Fruit fly (Drosophila melanogaster): Measurements from ENCODE around the gene tow.
A peak's percentile ranks its signal among the peaks of the same experiment; 100 is the strongest.

tow gene

DNA sequence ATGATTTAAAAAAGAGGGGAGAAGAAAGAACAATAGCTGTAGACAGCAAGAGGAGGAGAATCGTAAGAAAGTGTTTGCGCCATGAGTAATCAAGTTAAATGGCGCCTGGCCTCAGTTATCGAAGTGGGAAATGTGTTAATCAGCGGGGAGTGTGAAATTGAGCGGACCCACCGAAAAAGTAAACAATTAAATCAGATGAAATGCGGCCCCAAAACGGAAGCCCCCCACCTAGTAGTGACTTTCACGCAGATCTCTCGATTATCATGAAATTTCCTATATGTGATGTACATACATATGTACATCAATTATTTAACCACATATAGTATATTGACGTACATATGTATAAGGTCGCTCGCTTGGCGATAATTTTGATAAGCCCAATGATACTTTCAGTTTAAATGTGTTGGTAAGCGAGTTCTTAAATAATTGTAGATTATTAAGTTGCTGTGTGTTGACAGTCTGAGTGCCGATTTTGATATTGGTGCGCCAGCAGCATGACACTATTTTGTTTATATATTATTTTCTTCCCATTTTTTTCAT is 34.0 kb downstream of the tow start:
- no peak for TF ChIP-seq CG17801 (GFP tag; optimal IDR thresholded peaks at IDR 0.05; ENCODE audit: partially characterized antibody)

DNA sequence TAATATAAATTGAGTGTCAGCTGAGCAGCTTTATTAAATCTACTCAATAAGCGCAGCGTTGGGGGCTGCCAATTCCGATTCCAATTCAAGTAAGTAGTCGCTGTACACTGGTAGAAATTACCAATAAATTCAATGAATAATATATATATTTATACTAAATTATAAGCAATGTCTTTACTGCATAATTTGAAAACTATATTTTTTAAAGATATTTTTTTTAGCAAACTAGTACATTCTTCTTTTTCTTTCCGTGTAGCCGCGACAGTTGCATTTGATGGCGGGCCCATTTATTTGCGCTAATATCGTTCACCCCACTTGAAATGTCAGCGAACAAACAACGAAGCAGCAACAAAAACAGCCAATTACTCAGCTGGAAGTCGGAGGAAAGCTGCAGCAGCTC is 34.7 kb downstream of the tow start:
- no peak for TF ChIP-seq CG17801 (GFP tag; optimal IDR thresholded peaks at IDR 0.05; ENCODE audit: partially characterized antibody)

DNA sequence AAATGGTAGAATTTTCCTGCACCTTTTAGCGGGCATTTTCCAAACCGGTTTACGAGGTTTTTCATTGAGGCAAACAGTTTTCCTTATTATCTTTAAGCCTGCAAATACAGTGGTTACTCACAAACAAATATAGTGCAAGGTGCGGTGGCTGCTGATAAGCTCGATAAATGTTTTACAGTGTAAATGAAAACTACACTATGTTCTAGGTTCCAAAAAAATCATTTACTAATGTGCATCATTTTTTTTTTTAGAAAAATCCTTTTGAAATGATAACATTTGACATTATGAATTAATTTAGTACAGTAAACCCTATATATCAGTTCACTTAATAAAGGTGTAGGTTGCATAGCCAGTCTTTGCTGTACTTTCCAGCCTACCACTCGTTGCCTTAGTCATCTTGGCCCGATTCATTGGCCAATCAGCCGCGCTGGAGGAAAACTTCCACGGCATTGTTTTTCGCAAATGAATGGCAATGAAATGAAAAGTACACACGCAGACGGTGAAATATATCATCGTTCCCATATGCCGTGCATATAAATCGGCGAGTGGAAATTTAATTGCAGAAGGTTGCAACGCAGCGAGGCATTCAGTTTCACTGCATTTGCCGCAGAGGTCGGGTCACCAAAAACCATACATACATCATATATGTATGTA is 35.5 kb downstream of the tow start:
- TF ChIP-seq CG17801 (GFP tag; optimal IDR thresholded peaks at IDR 0.05; ENCODE audit: partially characterized antibody): no peak

DNA sequence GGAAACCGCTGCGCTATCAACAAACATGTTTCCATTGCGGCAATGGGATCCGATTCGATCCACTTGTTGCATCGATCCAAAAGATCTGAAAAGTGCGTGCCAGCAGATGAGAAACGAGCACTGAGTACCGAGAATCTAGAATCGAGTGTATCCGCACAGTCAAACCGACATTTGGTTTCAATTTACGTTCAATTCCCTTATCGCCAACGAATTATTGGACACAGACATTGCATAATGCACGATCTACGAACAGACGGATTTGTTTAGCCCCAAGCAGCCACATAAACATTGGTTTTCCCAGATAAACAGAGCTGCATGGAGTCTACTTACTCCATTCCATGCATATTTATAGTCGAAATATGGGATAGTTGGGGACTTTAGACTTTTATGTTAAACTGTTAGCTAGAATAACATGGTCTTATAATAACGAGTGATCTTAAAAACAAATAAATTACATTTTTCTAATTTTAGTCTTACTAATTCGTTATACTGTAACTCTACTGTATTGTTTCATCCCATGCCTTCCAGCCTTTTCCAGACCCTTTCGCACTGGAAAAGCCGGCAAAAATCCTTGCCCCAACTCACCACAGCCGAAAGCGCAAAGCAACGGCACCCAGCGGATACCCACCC is 36.2 kb downstream of the tow start:
- no peak for TF ChIP-seq CG17801 (GFP tag; optimal IDR thresholded peaks at IDR 0.05; ENCODE audit: partially characterized antibody)

DNA sequence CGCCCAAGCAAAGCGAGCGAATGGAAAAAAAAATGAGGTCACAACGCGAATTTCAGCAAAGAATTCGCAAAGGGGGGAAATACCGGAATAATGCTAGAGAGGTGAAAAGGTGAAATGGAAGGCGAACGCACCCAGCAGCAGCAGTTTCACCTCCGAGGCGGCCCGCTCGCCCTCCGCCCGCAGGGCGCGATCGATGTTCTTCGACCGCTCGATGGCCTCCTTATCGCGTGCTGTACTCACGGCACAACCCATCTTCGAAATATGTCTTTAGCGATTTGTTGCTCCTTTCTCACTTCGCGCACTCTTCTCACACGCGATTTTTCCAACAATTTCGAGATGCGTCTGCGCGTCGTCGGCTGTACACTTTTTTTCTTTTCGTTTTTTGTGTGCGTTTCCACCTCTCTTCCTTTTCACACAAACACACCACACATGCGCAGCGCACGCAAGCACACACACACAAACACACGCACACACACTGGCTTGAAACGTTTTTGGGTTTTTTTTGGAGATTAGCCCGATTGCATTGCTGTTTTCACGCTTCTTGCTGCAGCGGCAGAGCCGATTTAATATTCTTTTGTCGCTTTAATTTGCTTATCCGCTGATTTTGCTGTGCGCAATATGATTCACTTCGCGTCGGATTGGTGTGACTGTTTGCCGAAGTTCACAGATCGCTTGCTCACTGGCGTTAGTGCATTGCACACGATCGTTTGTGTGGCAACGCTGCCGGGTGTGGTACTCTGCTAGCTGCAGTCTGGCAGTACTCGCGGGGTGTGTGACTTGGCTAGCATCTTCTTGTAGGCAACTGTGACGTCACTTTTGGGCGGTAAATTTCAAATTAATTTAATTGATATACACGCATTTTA is 37.0 kb downstream of the tow start, which contains the start of gene Galphai:
Galphai (minus strand) TSS at position 658 of the 863 bp plus-strand sequence.
- peak; percentile 49 for TF ChIP-seq CG17801 (GFP tag; optimal IDR thresholded peaks at IDR 0.05; ENCODE audit: partially characterized antibody)

DNA sequence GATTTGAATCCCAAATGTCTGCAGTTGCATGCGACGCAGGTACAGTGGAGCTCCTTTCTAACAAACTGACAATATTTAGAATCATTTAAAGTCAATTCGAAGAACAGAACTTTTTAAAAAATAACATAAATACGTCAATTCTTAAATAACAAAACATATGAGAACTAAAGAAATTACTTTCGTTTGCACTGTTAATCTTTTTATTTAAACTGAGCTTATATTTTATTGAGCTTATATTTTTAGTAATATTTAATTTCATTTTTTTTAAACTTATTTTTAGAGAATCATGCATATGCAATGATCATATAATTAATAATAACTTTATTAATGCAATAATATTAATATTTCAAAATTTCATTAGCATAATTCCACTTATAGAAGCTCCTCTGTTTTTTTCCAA is 37.9 kb downstream of the tow start:
- no peak for TF ChIP-seq CG17801 (GFP tag; optimal IDR thresholded peaks at IDR 0.05; ENCODE audit: partially characterized antibody)

DNA sequence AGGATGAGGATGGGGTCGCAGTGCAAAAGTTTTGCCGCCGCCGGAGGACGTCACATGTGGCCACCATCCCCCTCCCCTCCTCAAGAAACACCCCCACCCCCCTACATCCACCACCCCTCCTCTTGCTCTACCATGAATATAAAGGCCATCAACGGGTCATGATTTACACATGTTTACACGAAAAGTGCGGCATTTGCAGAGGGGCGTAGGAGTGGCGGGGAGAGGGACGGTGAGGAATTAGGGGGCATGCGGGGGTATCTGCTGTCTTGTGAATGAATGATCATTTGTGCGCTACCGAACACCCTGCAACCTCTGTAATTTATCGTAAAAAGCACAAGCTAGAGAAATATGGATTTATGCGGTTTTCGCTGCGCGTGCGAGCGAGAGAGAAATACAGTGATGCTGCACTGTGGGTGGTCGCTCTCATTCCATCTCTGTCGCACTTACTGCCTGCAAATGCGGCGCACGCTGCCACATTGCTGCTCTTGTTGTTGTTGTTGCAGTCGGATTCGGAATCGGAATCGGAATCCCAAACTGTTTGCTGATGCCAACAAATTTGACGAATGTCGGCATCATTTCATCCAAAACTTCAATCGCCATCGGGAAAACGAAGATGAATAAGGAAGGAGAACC is 38.6 kb downstream of the tow start:
- TF ChIP-seq CG17801 (GFP tag; optimal IDR thresholded peaks at IDR 0.05; ENCODE audit: partially characterized antibody): no peak

DNA sequence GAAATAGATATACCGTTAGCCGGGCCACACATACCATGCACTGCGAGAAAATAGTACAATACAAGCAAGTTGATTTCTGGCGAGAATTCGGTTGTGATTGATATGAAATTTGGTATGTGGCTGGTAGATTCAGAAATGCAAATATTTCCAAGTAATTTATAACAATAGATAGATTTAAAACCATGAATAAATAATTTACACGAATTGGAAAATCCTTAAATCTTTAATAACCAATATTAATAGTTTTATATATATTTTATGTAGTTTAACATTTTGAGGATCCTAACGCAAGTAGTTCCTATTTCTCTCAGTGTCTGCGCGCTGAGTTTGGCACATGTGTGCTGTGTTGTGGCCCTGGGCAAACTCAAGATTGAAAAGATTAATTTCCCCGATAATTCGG is 39.2 kb downstream of the tow start:
- TF ChIP-seq CG17801 (GFP tag; optimal IDR thresholded peaks at IDR 0.05; ENCODE audit: partially characterized antibody): no peak

DNA sequence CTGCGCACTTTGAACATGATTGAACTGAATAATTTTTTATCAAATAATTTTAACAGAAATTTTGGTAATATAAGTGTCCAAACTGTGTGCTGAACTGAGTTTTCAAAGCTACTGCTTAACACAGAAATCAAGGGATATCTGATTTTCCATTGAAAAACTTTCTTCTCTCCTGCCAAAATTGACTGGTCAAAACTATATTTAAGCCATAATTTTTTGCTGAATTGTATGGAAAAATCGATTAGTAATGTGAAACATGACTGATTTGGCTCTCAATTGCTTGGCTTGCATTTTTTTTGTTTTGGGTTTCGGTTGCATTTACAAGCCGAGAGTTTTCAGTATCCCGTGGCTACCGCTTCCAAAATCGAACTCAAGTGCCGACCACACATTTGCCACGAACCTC is 41.8 kb downstream of the tow start, which contains the start of the genes CG32388 and CG43439:
CG32388 (minus strand) TSS at position 101 of the 400 bp plus-strand sequence.
CG43439 (minus strand) TSS at position 101 of the 400 bp plus-strand sequence.
- TF ChIP-seq CG17801 (GFP tag; optimal IDR thresholded peaks at IDR 0.05; ENCODE audit: partially characterized antibody): no peak

DNA sequence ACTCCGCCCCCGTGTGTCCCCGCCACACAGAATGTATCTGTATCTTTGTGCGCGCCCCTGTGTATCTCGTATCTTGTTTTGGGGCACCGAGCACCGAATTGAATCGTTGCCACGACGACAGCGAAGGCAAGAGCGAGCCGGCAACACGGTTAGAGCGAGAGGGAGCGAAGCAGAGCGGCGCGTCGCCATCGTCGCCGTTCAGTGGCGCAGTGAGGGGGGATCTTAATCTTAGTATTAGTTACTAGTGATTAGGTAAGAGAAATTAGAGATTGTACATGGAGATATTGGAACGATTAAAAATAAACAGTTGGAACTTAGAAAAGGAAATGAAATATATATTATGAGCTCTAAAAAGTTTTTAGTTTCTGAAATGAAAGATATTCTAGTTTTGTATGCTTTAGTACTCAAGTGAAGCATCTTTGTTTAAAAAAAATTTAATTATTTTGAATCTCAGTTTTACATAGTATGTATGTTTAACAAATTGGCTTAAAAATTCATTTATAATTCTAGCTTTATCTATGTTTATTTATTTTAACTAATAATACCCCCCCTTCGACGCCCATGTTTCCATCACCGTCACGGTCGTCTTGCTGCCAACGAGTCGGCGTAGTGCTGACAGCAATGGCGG is 46.4 kb downstream of the tow start:
- TF ChIP-seq CG17801 (GFP tag; optimal IDR thresholded peaks at IDR 0.05; ENCODE audit: partially characterized antibody): no peak

DNA sequence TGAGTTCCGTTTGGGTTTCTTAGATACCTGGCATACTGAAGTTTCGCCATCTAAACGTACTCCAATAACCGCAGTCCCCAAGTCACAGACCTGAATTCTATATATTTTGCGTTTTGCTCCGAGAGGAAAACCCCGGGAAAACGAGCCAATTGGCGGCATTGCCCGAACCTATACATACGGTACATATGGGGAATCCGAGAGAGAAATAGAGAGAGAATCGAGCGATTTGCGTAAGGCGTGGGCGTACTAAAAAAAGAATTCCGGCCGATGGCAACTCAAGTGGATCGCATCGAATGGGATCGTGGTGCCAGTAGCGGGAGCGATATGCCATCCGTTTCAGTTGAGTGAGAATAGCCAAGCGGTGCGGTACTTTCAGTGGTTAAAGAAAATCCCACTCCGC is 47.6 kb downstream of the tow start, which contains the start of gene bin:
bin (plus strand) TSS at position 335 of the 400 bp plus-strand sequence.
- no peak for TF ChIP-seq CG17801 (GFP tag; optimal IDR thresholded peaks at IDR 0.05; ENCODE audit: partially characterized antibody)

DNA sequence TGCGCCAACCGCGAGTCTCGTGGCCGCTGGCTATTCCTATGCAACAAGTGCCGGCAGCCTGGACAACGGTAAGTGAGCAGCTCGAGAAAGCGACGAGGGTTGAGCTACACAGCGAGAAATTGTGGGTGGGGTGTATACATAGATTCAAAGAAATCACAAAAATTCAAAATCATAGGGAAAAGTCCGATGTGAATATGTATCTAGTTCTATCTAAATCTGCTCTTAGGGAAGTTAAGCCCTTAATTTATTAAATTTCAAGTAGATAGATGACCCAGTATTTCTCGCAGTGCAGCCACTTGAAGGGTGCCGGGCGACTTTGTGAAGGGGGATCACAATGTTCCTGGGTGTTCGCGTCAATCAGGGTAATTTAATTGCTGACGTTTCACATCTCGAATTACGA is 50.7 kb downstream of the tow start:
- no peak for TF ChIP-seq CG17801 (GFP tag; optimal IDR thresholded peaks at IDR 0.05; ENCODE audit: partially characterized antibody)

DNA sequence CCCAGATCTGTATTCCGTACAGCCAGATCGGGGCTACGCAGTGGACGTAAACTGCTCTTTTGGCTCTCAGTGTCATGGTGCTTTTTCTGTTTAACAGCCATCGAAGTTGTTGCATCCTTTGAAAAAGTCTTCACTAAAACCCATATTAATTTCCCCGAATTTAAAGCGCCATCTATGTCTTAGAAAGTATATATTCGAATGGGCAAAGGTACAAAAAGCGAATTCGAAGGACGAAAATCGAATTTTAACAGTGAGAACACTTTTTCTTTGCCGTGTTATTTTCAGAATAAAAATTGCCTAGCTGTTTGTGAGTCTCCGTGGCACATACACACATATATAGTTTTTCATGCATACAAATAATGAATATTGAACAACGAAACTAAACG is 52.7 kb downstream of the tow start:
- no peak for TF ChIP-seq CG17801 (GFP tag; optimal IDR thresholded peaks at IDR 0.05; ENCODE audit: partially characterized antibody)

DNA sequence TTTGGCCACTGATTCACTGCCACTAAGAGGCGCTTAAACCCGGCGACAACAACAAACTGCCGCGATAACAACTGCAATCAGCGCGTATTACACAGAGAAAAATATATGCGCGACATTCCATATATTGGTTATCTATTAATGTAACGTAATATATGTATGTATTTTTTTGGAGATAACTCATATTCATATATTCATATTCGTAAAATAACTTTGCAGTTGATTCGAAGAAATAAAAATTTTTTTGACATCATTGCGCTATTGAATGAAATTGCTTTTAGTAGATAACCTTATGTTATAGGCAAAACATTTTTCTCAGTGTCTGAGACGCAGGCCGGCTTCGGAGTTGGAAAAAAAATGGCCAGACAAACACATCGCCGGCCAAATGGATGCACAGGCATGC is 54.3 kb downstream of the tow start:
- no peak for TF ChIP-seq CG17801 (GFP tag; optimal IDR thresholded peaks at IDR 0.05; ENCODE audit: partially characterized antibody)

Measured in ovary, adult (tissue).